Fruit fly (Drosophila melanogaster) whole organism, embryonic: ENCODE measurements around the gene nst.

ENCODE experiments used
- Bgb ChIP-seq: fragments of 200-800 bp; sonication (Bioruptor generic); IDR thresholded peaks from 2 replicates; pipeline ENCODE4 v1.3.6; 2022; ENCODE audit warnings: missing biosample characterization, missing genetic modification characterization; ENCODE audit not compliant: partially characterized antibody
- CG11398 ChIP-seq: fragments of 200-800 bp; sonication (Bioruptor generic); optimal IDR thresholded peaks from 2 replicates; lab custom pipeline; 2016; ENCODE audit warnings: missing biosample characterization, missing genetic modification characterization
- CG12769 ChIP-seq: fragments of 200-800 bp; sonication (Bioruptor generic); optimal IDR thresholded peaks from 2 replicates; lab custom pipeline; 2019; ENCODE audit warnings: missing biosample characterization, mild to moderate bottlenecking, missing genetic modification characterization, moderate library complexity
- CG14014 ChIP-seq: fragments of 200-800 bp; sonication (Bioruptor generic); IDR thresholded peaks from 2 replicates; pipeline ENCODE4 v1.3.6; 2022; ENCODE audit warnings: missing biosample characterization, missing genetic modification characterization
- CG14050 ChIP-seq: fragments of 200-800 bp; sonication (Bioruptor generic); IDR thresholded peaks from 3 replicates; pipeline ENCODE4 v1.3.6; 2022; ENCODE audit warnings: missing biosample characterization, missing genetic modification characterization
- CG15696 ChIP-seq: fragments of 200-800 bp; sonication (Bioruptor generic); optimal IDR thresholded peaks from 2 replicates; lab custom pipeline; 2019; ENCODE audit warnings: missing biosample characterization, mild to moderate bottlenecking, missing genetic modification characterization, moderate library complexity
- CG17328 ChIP-seq: fragments of 200-800 bp; sonication (Bioruptor generic); IDR thresholded peaks from 2 replicates; pipeline ENCODE4 v1.3.6; 2022; ENCODE audit warnings: missing biosample characterization, missing genetic modification characterization
- CG18476 ChIP-seq: fragments of 200-800 bp; sonication (Bioruptor generic); optimal IDR thresholded peaks from 2 replicates; lab custom pipeline; 2016; ENCODE audit warnings: missing biosample characterization, mild to moderate bottlenecking, missing genetic modification characterization
- CG2199 ChIP-seq: fragments of 200-800 bp; sonication (Bioruptor generic); IDR thresholded peaks from 3 replicates; pipeline ENCODE4 v1.3.6; 2022; ENCODE audit warnings: missing biosample characterization, missing genetic modification characterization
- CG43689 ChIP-seq: fragments of 200-800 bp; sonication (Bioruptor generic); IDR thresholded peaks from 2 replicates; pipeline ENCODE4 v1.3.6; 2022; ENCODE audit warnings: missing biosample characterization, missing genetic modification characterization
- CG6689 ChIP-seq: fragments of 200-800 bp; sonication (Bioruptor generic); IDR thresholded peaks from 2 replicates; pipeline ENCODE4 v1.3.6; 2022; ENCODE audit warnings: missing biosample characterization, missing genetic modification characterization
- CG7987 ChIP-seq: fragments of 200-800 bp; sonication (Bioruptor generic); optimal IDR thresholded peaks from 2 replicates; lab custom pipeline; 2018; ENCODE audit warnings: missing biosample characterization, mild to moderate bottlenecking, missing genetic modification characterization, moderate library complexity
- CG8765 ChIP-seq: fragments of 200-800 bp; sonication (Bioruptor generic); IDR thresholded peaks from 2 replicates; pipeline ENCODE4 v1.3.6; 2022; ENCODE audit warnings: missing biosample characterization, missing genetic modification characterization
- Drgx ChIP-seq: fragments of 200-800 bp; sonication (Bioruptor generic); IDR thresholded peaks from 2 replicates; pipeline ENCODE4 v1.3.6; 2022; ENCODE audit warnings: missing biosample characterization, missing genetic modification characterization
- Fer1 ChIP-seq: fragments of 200-800 bp; sonication (Bioruptor generic); optimal IDR thresholded peaks from 2 replicates; lab custom pipeline; 2017; ENCODE audit warnings: missing biosample characterization, mild to moderate bottlenecking, missing genetic modification characterization
- HLH4C ChIP-seq: fragments of 200-800 bp; sonication (Bioruptor generic); IDR thresholded peaks from 3 replicates; pipeline ENCODE4 v1.3.6; 2022; ENCODE audit warnings: missing biosample characterization, missing genetic modification characterization; ENCODE audit not compliant: partially characterized antibody
- HLHmδ ChIP-seq: fragments of 200-800 bp; sonication (Bioruptor generic); optimal IDR thresholded peaks from 2 replicates; lab custom pipeline; 2018; ENCODE audit warnings: missing biosample characterization, mild to moderate bottlenecking, missing genetic modification characterization, moderate library complexity
- Med ChIP-seq: fragments of 200-800 bp; sonication (Bioruptor generic); peaks from one replicate; lab custom pipeline; 2016; ENCODE audit warnings: missing biosample characterization, missing genetic modification characterization, mild to moderate bottlenecking, inconsistent platforms, moderate library complexity
- NK7.1 ChIP-seq: fragments of 200-800 bp; sonication (Bioruptor generic); optimal IDR thresholded peaks from 3 replicates; lab custom pipeline; 2016; ENCODE audit warnings: missing biosample characterization, missing genetic modification characterization
- Nf-YC ChIP-seq: fragments of 200-800 bp; optimal IDR thresholded peaks from 3 replicates; lab custom pipeline; 2019; ENCODE audit warnings: missing biosample characterization, mild to moderate bottlenecking, missing genetic modification characterization, moderate library complexity
- NfI ChIP-seq: fragments of 200-800 bp; sonication (Bioruptor generic); optimal IDR thresholded peaks from 3 replicates; lab custom pipeline; 2018; ENCODE audit warnings: missing biosample characterization, mild to moderate bottlenecking, missing genetic modification characterization, moderate library complexity
- Ssrp ChIP-seq: fragments of 200-800 bp; sonication (Bioruptor generic); optimal IDR thresholded peaks from 2 replicates; lab custom pipeline; 2018; ENCODE audit warnings: missing biosample characterization, mild to moderate bottlenecking, missing genetic modification characterization, moderate library complexity
- ara ChIP-seq: fragments of 200-800 bp; sonication (Bioruptor generic); IDR thresholded peaks from 2 replicates; pipeline ENCODE4 v1.3.6; 2022; ENCODE audit warnings: missing biosample characterization, missing genetic modification characterization
- bab2 ChIP-seq: fragments of 200-800 bp; sonication (Bioruptor generic); optimal IDR thresholded peaks from 2 replicates; lab custom pipeline; 2016; ENCODE audit warnings: missing biosample characterization, missing genetic modification characterization
- bsh ChIP-seq, 2 experiments: fragments of 200-800 bp; sonication (Bioruptor generic); optimal IDR thresholded peaks; 2 replicates each; lab custom pipeline; 2017 to 2018; ENCODE audit warnings: mild to moderate bottlenecking in 2 of 2, missing biosample characterization in 2 of 2, missing genetic modification characterization in 2 of 2, moderate library complexity in 1 of 2
- chif ChIP-seq, 2 experiments: fragments of 200-800 bp; sonication (Bioruptor generic); optimal IDR thresholded peaks; 3 replicates each; lab custom pipeline; 2016; ENCODE audit warnings: missing biosample characterization in 2 of 2, missing genetic modification characterization in 2 of 2
- corto ChIP-seq: fragments of 200-800 bp; sonication (Bioruptor generic); optimal IDR thresholded peaks from 2 replicates; lab custom pipeline; 2016; ENCODE audit warnings: missing biosample characterization, mild to moderate bottlenecking, missing genetic modification characterization, moderate library complexity
- crol ChIP-seq: fragments of 200-800 bp; sonication (Bioruptor generic); IDR thresholded peaks from 2 replicates; pipeline ENCODE4 v1.3.6; 2022; ENCODE audit warnings: missing biosample characterization, missing genetic modification characterization
- dmrt11E ChIP-seq: fragments of 200-800 bp; sonication (Bioruptor generic); optimal IDR thresholded peaks from 3 replicates; lab custom pipeline; 2018; ENCODE audit warnings: missing biosample characterization, mild to moderate bottlenecking, missing genetic modification characterization, moderate library complexity
- dysf ChIP-seq: fragments of 200-800 bp; sonication (Bioruptor generic); IDR thresholded peaks from 3 replicates; pipeline ENCODE4 v1.3.6; 2022; ENCODE audit warnings: missing biosample characterization, missing genetic modification characterization
- eyg ChIP-seq: fragments of 200-800 bp; sonication (Bioruptor generic); optimal IDR thresholded peaks from 3 replicates; lab custom pipeline; 2016; ENCODE audit warnings: missing biosample characterization, missing genetic modification characterization
- fd64A ChIP-seq: fragments of 200-800 bp; sonication (Bioruptor generic); optimal IDR thresholded peaks from 3 replicates; lab custom pipeline; 2018; ENCODE audit warnings: missing biosample characterization, mild to moderate bottlenecking, missing genetic modification characterization
- gfzf ChIP-seq: fragments of 200-800 bp; sonication (Bioruptor generic); optimal IDR thresholded peaks from 2 replicates; lab custom pipeline; 2016; ENCODE audit warnings: missing biosample characterization, mild to moderate bottlenecking, missing genetic modification characterization, moderate library complexity
- gsb-n ChIP-seq: fragments of 200-800 bp; sonication (Bioruptor generic); optimal IDR thresholded peaks from 3 replicates; lab custom pipeline; 2018; ENCODE audit warnings: missing biosample characterization, mild to moderate bottlenecking, missing genetic modification characterization
- otp ChIP-seq: fragments of 200-800 bp; sonication (Bioruptor generic); IDR thresholded peaks from 3 replicates; pipeline ENCODE4, ENCODE4 v1.3.6; 2022; ENCODE audit warnings: missing biosample characterization, missing genetic modification characterization
- pfk ChIP-seq: fragments of 200-800 bp; sonication (Bioruptor generic); optimal IDR thresholded peaks from 2 replicates; lab custom pipeline; 2018; ENCODE audit warnings: missing biosample characterization, mild to moderate bottlenecking, missing genetic modification characterization, moderate library complexity
- sens ChIP-seq: fragments of 200-800 bp; sonication (Bioruptor generic); peaks from one replicate; lab custom pipeline; 2016; ENCODE audit warnings: missing biosample characterization, missing genetic modification characterization
- sob ChIP-seq: fragments of 200-800 bp; sonication (Bioruptor generic); IDR thresholded peaks from 2 replicates; pipeline ENCODE4 v1.3.6; 2022; ENCODE audit warnings: missing biosample characterization, missing genetic modification characterization
- tgo ChIP-seq: fragments of 200-800 bp; sonication (Bioruptor generic); IDR thresholded peaks from 3 replicates; pipeline ENCODE4 v1.3.6; 2022; ENCODE audit warnings: missing biosample characterization, missing genetic modification characterization
- tin ChIP-seq: fragments of 200-800 bp; sonication (Bioruptor generic); optimal IDR thresholded peaks from 3 replicates; lab custom pipeline; 2016; ENCODE audit warnings: missing biosample characterization, missing genetic modification characterization
- vvl ChIP-seq: fragments of 200-800 bp; sonication (Bioruptor generic); IDR thresholded peaks from 2 replicates; pipeline ENCODE4 v1.3.6; 2022; ENCODE audit warnings: missing biosample characterization, missing genetic modification characterization
- zfh1 ChIP-seq: fragments of 200-800 bp; sonication (Bioruptor generic); IDR thresholded peaks from 3 replicates; pipeline ENCODE4 v1.3.6; 2022; ENCODE audit warnings: missing biosample characterization, missing genetic modification characterization

The nst gene

dm6 chr3L:12482246-12482645 is 47.7 kb downstream of the nst start, which contains the start of gene CG33725:
Gene CG33725, plus strand, starts transcription at chr3L:12482609.
- TF ChIP-seq pfk (GFP tag; lab: Kevin White, UChicago) (peak; percentile 71), gfzf (GFP tag; lab: Kevin White, UChicago) (no peak), Bgb (GFP tag; lab: Robert Waterston, UW) (no peak), NfI (GFP tag; lab: Kevin White, UChicago) (peak; percentile 18), corto (no peak), CG14014 (GFP tag; lab: Robert Waterston, UW) (peak; percentile 28; the same call in 1 of the 2 replicates), sens (peak; percentile 45), crol (GFP tag; lab: Robert Waterston, UW) (peak; percentile 92), otp (0 out of 3 replicates have a peak, but pooled peaks have one; percentile 53), sob (GFP tag; lab: Robert Waterston, UW) (0 out of 2 replicates have a peak, but pooled peaks have one; percentile 45), CG6689 (GFP tag; lab: Robert Waterston, UW) (no peak), fd64A (peak; percentile 2), dysf (GFP tag; lab: Robert Waterston, UW) (0 out of 3 replicates have a peak, but pooled peaks have one; percentile 21), HLH4C (no peak), eyg (GFP tag; lab: Kevin White, UChicago) (peak; percentile 31), chif (GFP tag; optimal IDR thresholded peaks at IDR 0.05; lab: Kevin White, UChicago) (peak in 1 of 2 experiments; percentile 1), dmrt11E (tag; lab: Kevin White, UChicago) (peak; percentile 11), CG8765 (GFP tag; lab: Robert Waterston, UW) (0 out of 2 replicates have a peak, but pooled peaks have one; percentile 26), Fer1 (GFP tag; lab: Kevin White, UChicago) (no peak), CG18476 (GFP tag; lab: Kevin White, UChicago) (no peak), tin (GFP tag; lab: Kevin White, UChicago) (no peak), Drgx (GFP tag; lab: Robert Waterston, UW) (peak; percentile 30; the same call in 1 of the 2 replicates), zfh1 (GFP tag; lab: Robert Waterston, UW) (peak; percentile 70), Ssrp (tag; lab: Kevin White, UChicago) (no peak), CG12769 (tag; lab: Kevin White, UChicago) (peak; percentile 34), CG2199 (0 out of 3 replicates have a peak, but pooled peaks have one; percentile 49), Nf-YC (tag; lab: Kevin White, UChicago) (no peak), NK7.1 (GFP tag; lab: Kevin White, UChicago) (no peak), bab2 (GFP tag; lab: Kevin White, UChicago) (peak; percentile 31), CG14050 (GFP tag; lab: Robert Waterston, UW) (0 out of 3 replicates have a peak, but pooled peaks have one; percentile 32), CG17328 (GFP tag; lab: Robert Waterston, UW) (peak; percentile 33; the same call in 1 of the 2 replicates), Med (GFP tag; lab: Kevin White, UChicago) (peak; percentile 87), vvl (0 out of 2 replicates have a peak, but pooled peaks have one; percentile 11), CG7987 (GFP tag; lab: Kevin White, UChicago) (peak; percentile 35), CG11398 (GFP tag; lab: Kevin White, UChicago) (peak; percentile 17), CG15696 (tag; lab: Kevin White, UChicago) (peak; percentile 14), ara (0 out of 2 replicates have a peak, but pooled peaks have one; percentile 17), HLHmδ (GFP tag; lab: Kevin White, UChicago) (peak; percentile 55), gsb-n (peak; percentile 1), tgo (GFP tag; lab: Robert Waterston, UW) (0 out of 3 replicates have a peak, but pooled peaks have one; percentile 26), bsh (GFP tag; optimal IDR thresholded peaks at IDR 0.05; lab: Kevin White, UChicago) (peak in 1 of 2 experiments; percentile 27), CG43689 (GFP tag; lab: Robert Waterston, UW) (0 out of 2 replicates have a peak, but pooled peaks have one; percentile 17)
